Worm (Caenorhabditis elegans) whole organism, L4/young adult: ENCODE results near the gene T10F2.2.

Experiments
- dao-5 ChIP-seq: sonication (generic microtip); optimal IDR thresholded peaks from 2 replicates; lab custom pipeline; 2016; ENCODE audit warnings: missing genotype, missing genetic modification characterization, moderate library complexity, missing compliant biosample characterization
- him-1 ChIP-seq: sonication (generic microtip); optimal IDR thresholded peaks from 2 replicates; lab custom pipeline; 2016; ENCODE audit warnings: missing genotype, missing genetic modification reagents, missing genetic modification characterization, missing compliant biosample characterization

ce11 chrIII:5190671-5191174, 25.6 kb upstream of the T10F2.2 start, which contains the start of gene hira-1:
- TF ChIP-seq him-1 (tag; lab: Kevin White, UChicago) (no peak), dao-5 (tag; lab: Kevin White, UChicago) (no peak)
